Fruit fly (Drosophila melanogaster) whole organism, embryonic: ENCODE results near the gene CG33490.

Experiments used
- Atf6 ChIP-seq: fragments of 200-800 bp; sonication (Bioruptor generic); IDR thresholded peaks from 2 replicates; pipeline ENCODE4 v1.3.6; 2022; ENCODE audit warnings: missing biosample characterization, missing genetic modification characterization
- CG11723 ChIP-seq: fragments of 200-800 bp; sonication (Bioruptor generic); optimal IDR thresholded peaks from 2 replicates; lab custom pipeline; 2017; ENCODE audit warnings: missing biosample characterization, mild to moderate bottlenecking, missing genetic modification characterization
- CG14710 ChIP-seq: fragments of 200-800 bp; sonication (Bioruptor generic); optimal IDR thresholded peaks from 3 replicates; lab custom pipeline; 2019; ENCODE audit warnings: missing biosample characterization, mild to moderate bottlenecking, missing genetic modification characterization, moderate library complexity
- CG14860 ChIP-seq: fragments of 200-800 bp; sonication (Bioruptor generic); IDR thresholded peaks from 3 replicates; pipeline ENCODE4 v1.3.6; 2022; ENCODE audit warnings: missing biosample characterization, missing genetic modification characterization; ENCODE audit not compliant: partially characterized antibody
- CG1647 ChIP-seq: fragments of 200-800 bp; sonication (Bioruptor generic); optimal IDR thresholded peaks from 3 replicates; lab custom pipeline; 2016; ENCODE audit warnings: missing biosample characterization, missing genetic modification characterization
- CG16779 ChIP-seq: fragments of 200-800 bp; sonication (Bioruptor generic); IDR thresholded peaks from 2 replicates; pipeline ENCODE4 v1.3.6; 2022; ENCODE audit warnings: missing biosample characterization, missing genetic modification characterization
- CG17802 ChIP-seq: fragments of 200-800 bp; sonication (Bioruptor generic); optimal IDR thresholded peaks from 2 replicates; lab custom pipeline; 2018; ENCODE audit warnings: missing biosample characterization, mild to moderate bottlenecking, missing genetic modification characterization, moderate library complexity
- CG17829 ChIP-seq: fragments of 200-800 bp; optimal IDR thresholded peaks from 2 replicates; lab custom pipeline; 2019; ENCODE audit warnings: missing biosample characterization, mild to moderate bottlenecking, missing genetic modification characterization, moderate library complexity
- CG2712 ChIP-seq: fragments of 200-800 bp; optimal IDR thresholded peaks from 3 replicates; lab custom pipeline; 2019; ENCODE audit warnings: missing biosample characterization, mild to moderate bottlenecking, missing genetic modification characterization, moderate library complexity
- CG31441 ChIP-seq: fragments of 200-800 bp; sonication (Bioruptor generic); IDR thresholded peaks from 2 replicates; pipeline ENCODE4 v1.3.6; 2022; ENCODE audit warnings: missing biosample characterization, missing genetic modification characterization
- CG32772 ChIP-seq: fragments of 200-800 bp; sonication (Bioruptor generic); IDR thresholded peaks from 2 replicates; pipeline ENCODE4 v1.3.6; 2022; ENCODE audit warnings: missing biosample characterization, missing genetic modification characterization
- CG33557 ChIP-seq: fragments of 200-800 bp; sonication (Bioruptor generic); optimal IDR thresholded peaks from 2 replicates; lab custom pipeline; 2019; ENCODE audit warnings: missing biosample characterization, mild to moderate bottlenecking, missing genetic modification characterization, moderate library complexity
- CG4328 ChIP-seq: fragments of 200-800 bp; sonication (Bioruptor generic); optimal IDR thresholded peaks from 3 replicates; lab custom pipeline; 2017; ENCODE audit warnings: missing biosample characterization, missing genetic modification reagents, missing genetic modification characterization
- CG4707 ChIP-seq: fragments of 200-800 bp; sonication (Bioruptor generic); optimal IDR thresholded peaks from 2 replicates; lab custom pipeline; 2018; ENCODE audit warnings: missing biosample characterization, mild to moderate bottlenecking, missing genetic modification characterization, moderate library complexity
- CG7372 ChIP-seq: fragments of 200-800 bp; sonication (Bioruptor generic); IDR thresholded peaks from 2 replicates; pipeline ENCODE4 v1.3.6; 2022; ENCODE audit warnings: missing biosample characterization, missing genetic modification characterization
- CG8290 ChIP-seq, 3 experiments: fragments of 200-800 bp; sonication (Bioruptor generic); optimal IDR thresholded peaks; 2 replicates each; lab custom pipeline; 2016 to 2019; ENCODE audit warnings: missing biosample characterization in 3 of 3, missing genetic modification characterization in 3 of 3, mild to moderate bottlenecking in 2 of 3, moderate library complexity in 1 of 3
- CG9817 ChIP-seq: fragments of 200-800 bp; sonication (Bioruptor generic); optimal IDR thresholded peaks from 2 replicates; lab custom pipeline; 2018; ENCODE audit warnings: missing biosample characterization, mild to moderate bottlenecking, missing genetic modification characterization, moderate library complexity
- Drgx ChIP-seq: fragments of 200-800 bp; sonication (Bioruptor generic); IDR thresholded peaks from 2 replicates; pipeline ENCODE4 v1.3.6; 2022; ENCODE audit warnings: missing biosample characterization, missing genetic modification characterization
- E2f1 ChIP-seq: fragments of 200-800 bp; sonication (Bioruptor generic); IDR thresholded peaks from 2 replicates; pipeline ENCODE4 v1.3.6; 2022; ENCODE audit warnings: missing biosample characterization, missing genetic modification characterization
- E2f2 ChIP-seq: fragments of 200-800 bp; sonication (Bioruptor generic); IDR thresholded peaks from 2 replicates; pipeline ENCODE4 v1.3.6; 2022; ENCODE audit warnings: missing biosample characterization, missing genetic modification characterization
- ERR ChIP-seq: fragments of 200-800 bp; sonication (Bioruptor generic); optimal IDR thresholded peaks from 2 replicates; lab custom pipeline; 2016; ENCODE audit warnings: missing biosample characterization, missing genetic modification characterization
- Ets65A ChIP-seq: fragments of 200-800 bp; sonication (Bioruptor generic); peaks from one replicate; lab custom pipeline; 2016; ENCODE audit warnings: missing biosample characterization, missing genetic modification characterization
- Fer1 ChIP-seq: fragments of 200-800 bp; sonication (Bioruptor generic); optimal IDR thresholded peaks from 2 replicates; lab custom pipeline; 2017; ENCODE audit warnings: missing biosample characterization, mild to moderate bottlenecking, missing genetic modification characterization
- Fer2 ChIP-seq: fragments of 200-800 bp; sonication (Bioruptor generic); optimal IDR thresholded peaks from 2 replicates; lab custom pipeline; 2018; ENCODE audit warnings: missing biosample characterization, mild to moderate bottlenecking, missing genetic modification characterization, moderate library complexity
- Fer3 ChIP-seq: fragments of 200-800 bp; sonication (Bioruptor generic); optimal IDR thresholded peaks from 2 replicates; lab custom pipeline; 2018; ENCODE audit warnings: missing biosample characterization, mild to moderate bottlenecking, missing genetic modification characterization, moderate library complexity
- Lhr ChIP-seq: fragments of 200-800 bp; sonication (Bioruptor generic); optimal IDR thresholded peaks from 3 replicates; lab custom pipeline; 2017; ENCODE audit warnings: mild to moderate bottlenecking, missing biosample characterization, missing genetic modification reagents, missing genetic modification characterization
- Nf-YC ChIP-seq: fragments of 200-800 bp; optimal IDR thresholded peaks from 3 replicates; lab custom pipeline; 2019; ENCODE audit warnings: missing biosample characterization, mild to moderate bottlenecking, missing genetic modification characterization, moderate library complexity
- Pdp1 ChIP-seq, 2 experiments: fragments of 200-800 bp; sonication (Bioruptor generic); optimal IDR thresholded peaks; 3 replicates each; lab custom pipeline; 2016; ENCODE audit warnings: missing biosample characterization in 2 of 2, missing genetic modification characterization in 2 of 2, mild to moderate bottlenecking in 1 of 2, moderate library complexity in 1 of 2
- Six4 ChIP-seq: fragments of 200-800 bp; sonication (Bioruptor generic); optimal IDR thresholded peaks from 2 replicates; lab custom pipeline; 2016; ENCODE audit warnings: missing biosample characterization, missing genetic modification characterization
- Trl ChIP-seq, 3 experiments: fragments of >200 bp in 2 of 3; fragments of 200-800 bp in 1 of 3; sonication (Bioruptor generic) in 1 of 3; optimal IDR thresholded peaks; 2 replicates in 1 of 3; 3 replicates in 2 of 3; lab custom pipeline; 2016 to 2017; ENCODE audit warnings: missing biosample characterization in 1 of 3, missing genetic modification characterization in 1 of 3
- chinmo ChIP-seq: fragments of 200-800 bp; sonication (Bioruptor generic); IDR thresholded peaks from 4 replicates; pipeline ENCODE4 v1.3.6; 2022; ENCODE audit warnings: missing biosample characterization, missing genetic modification characterization; ENCODE audit not compliant: partially characterized antibody
- crc ChIP-seq: fragments of 200-800 bp; sonication (Bioruptor generic); optimal IDR thresholded peaks from 2 replicates; lab custom pipeline; 2016; ENCODE audit warnings: missing biosample characterization, missing genetic modification characterization
- dati ChIP-seq: fragments of 200-800 bp; sonication (Bioruptor generic); IDR thresholded peaks from 2 replicates; pipeline ENCODE4 v1.3.6; 2022; ENCODE audit warnings: missing biosample characterization, missing genetic modification characterization
- kni ChIP-seq: fragments of 200-800 bp; sonication (Bioruptor generic); optimal IDR thresholded peaks from 3 replicates; lab custom pipeline; 2017; ENCODE audit warnings: mild to moderate bottlenecking, missing biosample characterization, missing genetic modification reagents, missing genetic modification characterization
- org-1 ChIP-seq: fragments of 200-800 bp; sonication (Bioruptor generic); optimal IDR thresholded peaks from 2 replicates; lab custom pipeline; 2017; ENCODE audit warnings: missing biosample characterization, missing genetic modification characterization
- otp ChIP-seq: fragments of 200-800 bp; sonication (Bioruptor generic); IDR thresholded peaks from 3 replicates; pipeline ENCODE4, ENCODE4 v1.3.6; 2022; ENCODE audit warnings: missing biosample characterization, missing genetic modification characterization
- pfk ChIP-seq: fragments of 200-800 bp; sonication (Bioruptor generic); optimal IDR thresholded peaks from 2 replicates; lab custom pipeline; 2018; ENCODE audit warnings: missing biosample characterization, mild to moderate bottlenecking, missing genetic modification characterization, moderate library complexity
- phol ChIP-seq: fragments of 200-800 bp; sonication (Bioruptor generic); optimal IDR thresholded peaks from 3 replicates; lab custom pipeline; 2018; ENCODE audit warnings: missing biosample characterization, mild to moderate bottlenecking, missing genetic modification characterization, moderate library complexity
- pum ChIP-seq: fragments of 200-800 bp; sonication (Bioruptor generic); optimal IDR thresholded peaks from 2 replicates; lab custom pipeline; 2016; ENCODE audit warnings: missing biosample characterization, missing genetic modification characterization
- sc ChIP-seq, 3 experiments: fragments of >200 bp in 2 of 3; fragments of 200-800 bp in 1 of 3; sonication (Bioruptor generic) in 1 of 3; optimal IDR thresholded peaks; 2 replicates in 2 of 3; 3 replicates in 1 of 3; lab custom pipeline; 2017; ENCODE audit warnings: mild to moderate bottlenecking in 1 of 3, missing biosample characterization in 1 of 3, missing genetic modification characterization in 1 of 3, missing genetic modification reagents in 1 of 3
- sd ChIP-seq: fragments of 200-800 bp; sonication (Bioruptor generic); optimal IDR thresholded peaks from 3 replicates; lab custom pipeline; 2018; ENCODE audit warnings: missing biosample characterization, mild to moderate bottlenecking, missing genetic modification characterization, moderate library complexity
- sens ChIP-seq: fragments of 200-800 bp; sonication (Bioruptor generic); peaks from one replicate; lab custom pipeline; 2016; ENCODE audit warnings: missing biosample characterization, missing genetic modification characterization
- twi ChIP-seq: fragments of 200-800 bp; optimal IDR thresholded peaks from 2 replicates; lab custom pipeline; 2019; ENCODE audit warnings: missing biosample characterization, mild to moderate bottlenecking, missing genetic modification characterization, moderate library complexity
- vfl ChIP-seq: fragments of 200-800 bp; sonication (Bioruptor generic); optimal IDR thresholded peaks from 2 replicates; lab custom pipeline; 2016; ENCODE audit warnings: missing biosample characterization, missing genetic modification characterization
- vnd ChIP-seq: fragments of 200-800 bp; sonication (Bioruptor generic); IDR thresholded peaks from 3 replicates; pipeline ENCODE4 v1.3.6; 2022; ENCODE audit warnings: missing biosample characterization, missing genetic modification characterization; ENCODE audit not compliant: partially characterized antibody
- zen ChIP-seq: fragments of 200-800 bp; sonication (Bioruptor generic); optimal IDR thresholded peaks from 3 replicates; lab custom pipeline; 2018; ENCODE audit warnings: missing biosample characterization, mild to moderate bottlenecking, missing genetic modification characterization, moderate library complexity

Gene CG33490

dm6 chr3L:11587720-11588580 is 13.5 kb upstream of the CG33490 start, which contains the start of gene rt (continued):
- peak; percentile 24 for TF ChIP-seq CG17802 (tag; lab: Kevin White, UChicago)
- no peak for TF ChIP-seq dati (GFP tag; lab: Robert Waterston, UW)
- TF ChIP-seq chinmo (GFP tag; lab: Robert Waterston, UW), result 0 out of 4 replicates have a peak, but pooled peaks have one; percentile 29
- TF ChIP-seq Ets65A (GFP tag; lab: Kevin White, UChicago), result peak; percentile 23
- 0 out of 3 replicates have a peak, but pooled peaks have one; percentile 30 for TF ChIP-seq CG14860 (GFP tag; lab: Robert Waterston, UW)
- 0 out of 2 replicates have a peak, but pooled peaks have one; percentile 51 for TF ChIP-seq E2f1
- TF ChIP-seq CG4328 (GFP tag; lab: Kevin White, UChicago), result no peak
- peak; percentile 62 for TF ChIP-seq CG14710 (tag; lab: Kevin White, UChicago)
- TF ChIP-seq CG17829, result peak; percentile 73
- TF ChIP-seq sd, result peak; percentile 90
- peak; percentile 97 for TF ChIP-seq CG4707 (GFP tag; lab: Kevin White, UChicago)
- TF ChIP-seq E2f2, result peak; percentile 31; the same call in 1 of the 2 replicates
- peak; percentile 27 for TF ChIP-seq Lhr (GFP tag; lab: Kevin White, UChicago)
- peak; percentile 22 for TF ChIP-seq Fer3 (tag; lab: Kevin White, UChicago)
- TF ChIP-seq Six4 (GFP tag; lab: Kevin White, UChicago), result peak; percentile 41
- TF ChIP-seq CG16779 (GFP tag; lab: Robert Waterston, UW), result no peak
- peak; percentile 84 for TF ChIP-seq CG2712 (tag; lab: Kevin White, UChicago)
- TF ChIP-seq phol (tag; lab: Kevin White, UChicago), result peak; percentile 78
- TF ChIP-seq Nf-YC (tag; lab: Kevin White, UChicago), result peak; percentile 21
- no peak for TF ChIP-seq CG1647
- peak; percentile 40 for TF ChIP-seq kni
- TF ChIP-seq crc, result no peak
- TF ChIP-seq sc (optimal IDR thresholded peaks at IDR 0.05; lab: Kevin White, UChicago), result no peak
- TF ChIP-seq sc (GFP tag; optimal IDR thresholded peaks at IDR 0.05; lab: Kevin White, UChicago), result peak; percentile 47
- TF ChIP-seq twi (tag; lab: Kevin White, UChicago), result peak; percentile 51
- TF ChIP-seq CG32772 (GFP tag; lab: Robert Waterston, UW), result 0 out of 2 replicates have a peak, but pooled peaks have one; percentile 27
- peak; percentile 40 for TF ChIP-seq Fer1 (GFP tag; lab: Kevin White, UChicago)
- TF ChIP-seq CG9817 (tag; lab: Kevin White, UChicago), result peak; percentile 6
- no peak for TF ChIP-seq vfl
- TF ChIP-seq CG33557 (GFP tag; lab: Kevin White, UChicago), result peak; percentile 80
- no peak for TF ChIP-seq Fer2 (tag; lab: Kevin White, UChicago)
- no peak for TF ChIP-seq ERR
- no peak for TF ChIP-seq CG7372
- peak; percentile 1 to 14 for TF ChIP-seq Pdp1 (GFP tag; optimal IDR thresholded peaks at IDR 0.05; lab: Kevin White, UChicago)
- 0 out of 3 replicates have a peak, but pooled peaks have one; percentile 49 for TF ChIP-seq otp (GFP tag; lab: Robert Waterston, UW)
- TF ChIP-seq Trl (optimal IDR thresholded peaks at IDR 0.05; lab: Kevin White, UChicago), result no peak
- TF ChIP-seq Trl (GFP tag; optimal IDR thresholded peaks at IDR 0.05; lab: Kevin White, UChicago), result peak; percentile 39
- TF ChIP-seq CG8290 (GFP tag; optimal IDR thresholded peaks at IDR 0.05; lab: Kevin White, UChicago), result peak; percentile 25
- no peak for TF ChIP-seq CG8290 (tag; optimal IDR thresholded peaks at IDR 0.05; lab: Kevin White, UChicago)
- TF ChIP-seq zen (tag; lab: Kevin White, UChicago), result peak; percentile 6
- peak; percentile 8 for TF ChIP-seq CG11723 (GFP tag; lab: Kevin White, UChicago)
- no peak for TF ChIP-seq pfk (GFP tag; lab: Kevin White, UChicago)
- TF ChIP-seq sens (GFP tag; lab: Kevin White, UChicago), result peak; percentile 95
- no peak for TF ChIP-seq Atf6 (GFP tag; lab: Robert Waterston, UW)
- no peak for TF ChIP-seq vnd (GFP tag; lab: Robert Waterston, UW)
- peak; percentile 77 for TF ChIP-seq Drgx
- peak; percentile 40 for TF ChIP-seq pum (GFP tag; lab: Kevin White, UChicago)
- peak; percentile 46 for TF ChIP-seq org-1 (GFP tag; lab: Kevin White, UChicago)
- TF ChIP-seq CG31441 (GFP tag; lab: Robert Waterston, UW), result peak; percentile 59
